Fruit fly (Drosophila melanogaster) whole organism, embryonic: Measurements from ENCODE around the gene IntS10.

Source experiments
- Ada2b ChIP-seq: fragments of 200-800 bp; sonication (Bioruptor generic); IDR thresholded peaks from 2 replicates; pipeline ENCODE4 v1.3.6; 2022; ENCODE audit warnings: missing biosample characterization, missing genetic modification characterization
- CG10209 ChIP-seq: fragments of 200-800 bp; sonication (Bioruptor generic); optimal IDR thresholded peaks from 3 replicates; lab custom pipeline; 2017; ENCODE audit warnings: missing biosample characterization, mild to moderate bottlenecking, missing genetic modification characterization, missing genetic modification reagents
- CG10267 ChIP-seq: fragments of 200-800 bp; sonication (Bioruptor generic); optimal IDR thresholded peaks from 2 replicates; lab custom pipeline; 2018; ENCODE audit warnings: missing biosample characterization, mild to moderate bottlenecking, missing genetic modification characterization, moderate library complexity
- CG10565 ChIP-seq: fragments of 200-800 bp; sonication (Bioruptor generic); optimal IDR thresholded peaks from 3 replicates; lab custom pipeline; 2016; ENCODE audit warnings: missing biosample characterization, mild to moderate bottlenecking, missing genetic modification characterization
- CG10654 ChIP-seq: fragments of 200-800 bp; sonication (Bioruptor generic); optimal IDR thresholded peaks from 2 replicates; lab custom pipeline; 2016; ENCODE audit warnings: missing biosample characterization, missing genetic modification characterization
- CG12942 ChIP-seq: fragments of 200-800 bp; sonication (Bioruptor generic); optimal IDR thresholded peaks from 3 replicates; lab custom pipeline; 2016; ENCODE audit warnings: missing biosample characterization, missing genetic modification characterization
- CG13296 ChIP-seq: fragments of 200-800 bp; sonication (Bioruptor generic); optimal IDR thresholded peaks from 3 replicates; lab custom pipeline; 2018; ENCODE audit warnings: missing biosample characterization, mild to moderate bottlenecking, missing genetic modification characterization
- CG17359 ChIP-seq: fragments of 200-800 bp; sonication (Bioruptor generic); optimal IDR thresholded peaks from 3 replicates; lab custom pipeline; 2018; ENCODE audit warnings: missing biosample characterization, mild to moderate bottlenecking, missing genetic modification characterization, moderate library complexity
- CG17385 ChIP-seq: fragments of 200-800 bp; sonication (Bioruptor generic); optimal IDR thresholded peaks from 3 replicates; lab custom pipeline; 2018; ENCODE audit warnings: missing biosample characterization, mild to moderate bottlenecking, missing genetic modification characterization
- CG1792 ChIP-seq: fragments of 200-800 bp; sonication (Bioruptor generic); optimal IDR thresholded peaks from 2 replicates; lab custom pipeline; 2016; ENCODE audit warnings: missing biosample characterization, missing genetic modification characterization
- CG18011 ChIP-seq: fragments of 200-800 bp; sonication (Bioruptor generic); optimal IDR thresholded peaks from 2 replicates; lab custom pipeline; 2017; ENCODE audit warnings: missing biosample characterization, missing genetic modification characterization, mild to moderate bottlenecking, moderate library complexity, missing genotype
- CG2116 ChIP-seq: fragments of 200-800 bp; sonication (Bioruptor generic); optimal IDR thresholded peaks from 3 replicates; lab custom pipeline; 2018; ENCODE audit warnings: missing biosample characterization, mild to moderate bottlenecking, missing genetic modification characterization
- CG30403 ChIP-seq: fragments of 200-800 bp; sonication (Bioruptor generic); optimal IDR thresholded peaks from 3 replicates; lab custom pipeline; 2016; ENCODE audit warnings: missing biosample characterization, missing genetic modification characterization
- CG34376 ChIP-seq: fragments of 200-800 bp; sonication (Bioruptor generic); optimal IDR thresholded peaks from 2 replicates; lab custom pipeline; 2018; ENCODE audit warnings: missing biosample characterization, mild to moderate bottlenecking, missing genetic modification characterization
- CG3847 ChIP-seq: fragments of 200-800 bp; sonication (Bioruptor generic); IDR thresholded peaks from 2 replicates; pipeline ENCODE4 v1.3.6; 2022; ENCODE audit warnings: missing biosample characterization, missing genetic modification characterization
- CG4617 ChIP-seq: fragments of 200-800 bp; sonication (Bioruptor generic); optimal IDR thresholded peaks from 3 replicates; lab custom pipeline; 2016; ENCODE audit warnings: missing biosample characterization, missing genetic modification characterization, borderline replicate concordance
- CG7357 ChIP-seq: fragments of 200-800 bp; sonication (Bioruptor generic); IDR thresholded peaks from 3 replicates; pipeline ENCODE4 v1.3.6; 2022; ENCODE audit warnings: missing biosample characterization, missing genetic modification characterization
- CG8765 ChIP-seq: fragments of 200-800 bp; sonication (Bioruptor generic); IDR thresholded peaks from 2 replicates; pipeline ENCODE4 v1.3.6; 2022; ENCODE audit warnings: missing biosample characterization, missing genetic modification characterization
- CG9215 ChIP-seq: fragments of 200-800 bp; sonication (Bioruptor generic); IDR thresholded peaks from 2 replicates; pipeline ENCODE4 v1.3.6; 2022; ENCODE audit warnings: missing biosample characterization, missing genetic modification characterization
- CG9932 ChIP-seq: fragments of 200-800 bp; sonication (Bioruptor generic); IDR thresholded peaks from 2 replicates; pipeline ENCODE4 v1.3.6; 2022; ENCODE audit warnings: missing biosample characterization, missing genetic modification characterization
- Fer1 ChIP-seq: fragments of 200-800 bp; sonication (Bioruptor generic); optimal IDR thresholded peaks from 2 replicates; lab custom pipeline; 2017; ENCODE audit warnings: missing biosample characterization, mild to moderate bottlenecking, missing genetic modification characterization
- Fer3 ChIP-seq: fragments of 200-800 bp; sonication (Bioruptor generic); optimal IDR thresholded peaks from 2 replicates; lab custom pipeline; 2018; ENCODE audit warnings: missing biosample characterization, mild to moderate bottlenecking, missing genetic modification characterization, moderate library complexity
- GATAe ChIP-seq: fragments of 200-800 bp; sonication (Bioruptor generic); conservative IDR thresholded peaks from 2 replicates; pipeline ENCODE4 v1.3.6; 2022; ENCODE audit warnings: missing biosample characterization, missing genetic modification characterization
- Hmr ChIP-seq: fragments of 200-800 bp; sonication (Bioruptor generic); optimal IDR thresholded peaks from 3 replicates; lab custom pipeline; 2017; ENCODE audit warnings: mild to moderate bottlenecking, missing biosample characterization, missing genetic modification reagents, missing genetic modification characterization
- Mad ChIP-seq: fragments of 200-800 bp; sonication (Bioruptor generic); optimal IDR thresholded peaks from 2 replicates; lab custom pipeline; 2016; ENCODE audit warnings: missing biosample characterization, missing genetic modification characterization
- Med ChIP-seq: fragments of 200-800 bp; sonication (Bioruptor generic); peaks from one replicate; lab custom pipeline; 2016; ENCODE audit warnings: missing biosample characterization, missing genetic modification characterization, mild to moderate bottlenecking, inconsistent platforms, moderate library complexity
- Nf-YB ChIP-seq: fragments of 200-800 bp; sonication (Bioruptor generic); optimal IDR thresholded peaks from 3 replicates; lab custom pipeline; 2019; ENCODE audit warnings: missing biosample characterization, mild to moderate bottlenecking, missing genetic modification characterization, moderate library complexity
- Pdp1 ChIP-seq, 2 experiments: fragments of 200-800 bp; sonication (Bioruptor generic); optimal IDR thresholded peaks; 3 replicates each; lab custom pipeline; 2016; ENCODE audit warnings: missing biosample characterization in 2 of 2, missing genetic modification characterization in 2 of 2, mild to moderate bottlenecking in 1 of 2, moderate library complexity in 1 of 2
- Sox100B ChIP-seq: fragments of 200-800 bp; sonication (Bioruptor generic); optimal IDR thresholded peaks from 3 replicates; lab custom pipeline; 2018; ENCODE audit warnings: missing biosample characterization, mild to moderate bottlenecking, missing genetic modification characterization
- Sry-δ ChIP-seq: fragments of 200-800 bp; sonication (Bioruptor generic); optimal IDR thresholded peaks from 2 replicates; lab custom pipeline; 2016; ENCODE audit warnings: missing biosample characterization, missing genetic modification characterization
- br ChIP-seq: fragments of >200 bp; optimal IDR thresholded peaks from 2 replicates; lab custom pipeline; 2017
- btn ChIP-seq: fragments of 200-800 bp; sonication (Bioruptor generic); optimal IDR thresholded peaks from 2 replicates; lab custom pipeline; 2016; ENCODE audit warnings: missing biosample characterization, missing genetic modification characterization
- dimm ChIP-seq: fragments of 200-800 bp; sonication (Bioruptor generic); IDR thresholded peaks from 2 replicates; pipeline ENCODE4 v1.3.6; 2022; ENCODE audit warnings: missing biosample characterization, missing genetic modification characterization
- dmrt11E ChIP-seq: fragments of 200-800 bp; sonication (Bioruptor generic); optimal IDR thresholded peaks from 3 replicates; lab custom pipeline; 2018; ENCODE audit warnings: missing biosample characterization, mild to moderate bottlenecking, missing genetic modification characterization, moderate library complexity
- exex ChIP-seq: fragments of 200-800 bp; sonication (Bioruptor generic); optimal IDR thresholded peaks from 4 replicates; lab custom pipeline; 2018; ENCODE audit warnings: missing biosample characterization, mild to moderate bottlenecking, missing genetic modification characterization, moderate library complexity
- grau ChIP-seq: fragments of 200-800 bp; optimal IDR thresholded peaks from 3 replicates; lab custom pipeline; 2019; ENCODE audit warnings: missing biosample characterization, mild to moderate bottlenecking, missing genetic modification characterization, moderate library complexity
- gro ChIP-seq: fragments of 200-800 bp; sonication (Bioruptor generic); optimal IDR thresholded peaks from 2 replicates; lab custom pipeline; 2016; ENCODE audit warnings: missing biosample characterization, missing genetic modification characterization
- her ChIP-seq: fragments of 200-800 bp; sonication (Bioruptor generic); optimal IDR thresholded peaks from 2 replicates; lab custom pipeline; 2016; ENCODE audit warnings: missing biosample characterization, missing genetic modification characterization
- mirr ChIP-seq: fragments of 200-800 bp; sonication (Bioruptor generic); optimal IDR thresholded peaks from 3 replicates; lab custom pipeline; 2018; ENCODE audit warnings: missing biosample characterization, mild to moderate bottlenecking, missing genetic modification characterization
- pan ChIP-seq, 4 experiments: fragments of >200 bp in 3 of 4; fragments of 200-800 bp in 1 of 4; sonication (Bioruptor generic) in 1 of 4; optimal IDR thresholded peaks in 3 of 4; IDR thresholded peaks in 1 of 4; 2 replicates each; pipeline versions ENCODE4 v1.3.6 to Lab custom; 2017 to 2022; ENCODE audit warnings: missing biosample characterization in 2 of 4, missing genetic modification characterization in 2 of 4, mixed read lengths in 1 of 4
- ranshi ChIP-seq: fragments of 200-800 bp; sonication (Bioruptor generic); IDR thresholded peaks from 2 replicates; pipeline ENCODE4 v1.3.6; 2022; ENCODE audit warnings: missing biosample characterization, missing genetic modification characterization
- schlank ChIP-seq: fragments of 200-800 bp; sonication (Bioruptor generic); optimal IDR thresholded peaks from 2 replicates; lab custom pipeline; 2018; ENCODE audit warnings: missing biosample characterization, mild to moderate bottlenecking, missing genetic modification characterization
- sd ChIP-seq: fragments of 200-800 bp; sonication (Bioruptor generic); optimal IDR thresholded peaks from 3 replicates; lab custom pipeline; 2018; ENCODE audit warnings: missing biosample characterization, mild to moderate bottlenecking, missing genetic modification characterization, moderate library complexity
- sens ChIP-seq: fragments of 200-800 bp; sonication (Bioruptor generic); peaks from one replicate; lab custom pipeline; 2016; ENCODE audit warnings: missing biosample characterization, missing genetic modification characterization
- seq ChIP-seq: fragments of 200-800 bp; sonication (Bioruptor generic); IDR thresholded peaks from 2 replicates; pipeline ENCODE4 v1.3.6; 2022; ENCODE audit warnings: missing biosample characterization, missing genetic modification characterization
- sug ChIP-seq: fragments of 200-800 bp; optimal IDR thresholded peaks from 2 replicates; lab custom pipeline; 2019; ENCODE audit warnings: missing biosample characterization, mild to moderate bottlenecking, missing genetic modification characterization, moderate library complexity
- tgo ChIP-seq: fragments of 200-800 bp; sonication (Bioruptor generic); IDR thresholded peaks from 3 replicates; pipeline ENCODE4 v1.3.6; 2022; ENCODE audit warnings: missing biosample characterization, missing genetic modification characterization
- usp ChIP-seq: fragments of >200 bp; optimal IDR thresholded peaks from 2 replicates; lab custom pipeline; 2017; ENCODE audit warnings: missing biosample characterization, missing genetic modification characterization

The IntS10 gene

DNA sequence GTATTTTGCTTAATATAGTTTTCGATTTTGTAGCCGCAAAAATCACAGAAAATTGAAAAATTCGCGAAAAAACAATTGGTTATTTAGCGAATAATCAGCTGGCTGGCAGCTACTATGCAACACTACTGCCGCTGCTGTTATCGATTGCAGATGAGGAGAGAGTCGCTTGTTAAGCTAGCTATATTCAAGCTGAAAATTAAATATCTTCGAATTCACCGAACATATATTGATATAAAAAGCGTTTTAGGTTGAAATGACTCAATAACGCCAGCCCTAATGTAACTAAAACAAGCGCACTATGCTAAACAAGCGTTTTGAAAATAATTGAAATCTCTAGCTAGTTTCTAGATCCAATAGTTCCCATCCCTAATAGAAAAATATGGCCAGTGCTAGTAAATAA, at the start of gene IntS10, which contains the start of the genes CG32264 and ntc (continued):
- TF ChIP-seq Sry-δ (GFP tag; lab: Kevin White, UChicago), result peak; percentile 91
- peak; percentile 86 for TF ChIP-seq CG4617 (GFP tag; lab: Kevin White, UChicago)
- peak; percentile 49 for TF ChIP-seq CG18011 (GFP tag; lab: Kevin White, UChicago)
- peak; percentile 73 for TF ChIP-seq CG12942 (GFP tag; lab: Kevin White, UChicago)
- no peak for TF ChIP-seq Ada2b
- peak; percentile 87 for TF ChIP-seq CG2116 (GFP tag; lab: Kevin White, UChicago)
- TF ChIP-seq Hmr (GFP tag; lab: Kevin White, UChicago), result peak; percentile 70
- TF ChIP-seq CG8765, result no peak
- peak; percentile 75 for TF ChIP-seq her (GFP tag; lab: Kevin White, UChicago)
- peak; percentile 97 for TF ChIP-seq Med (GFP tag; lab: Kevin White, UChicago)
- TF ChIP-seq CG9215 (GFP tag; lab: Robert Waterston, UW), result peak; percentile 55
- no peak for TF ChIP-seq CG10565 (GFP tag; lab: Kevin White, UChicago)
- TF ChIP-seq Sox100B, result peak; percentile 53
- peak; percentile 10 for TF ChIP-seq schlank (tag; lab: Kevin White, UChicago)
- peak; percentile 76 for TF ChIP-seq Pdp1 (GFP tag; optimal IDR thresholded peaks at IDR 0.05; lab: Kevin White, UChicago)
- no peak for TF ChIP-seq GATAe (GFP tag; lab: Robert Waterston, UW)
- TF ChIP-seq CG30403, result peak; percentile 86
- peak; percentile 77 for TF ChIP-seq Mad (GFP tag; lab: Kevin White, UChicago)
- TF ChIP-seq CG10209 (GFP tag; lab: Kevin White, UChicago), result peak; percentile 56
- TF ChIP-seq btn (GFP tag; lab: Kevin White, UChicago), result no peak
- peak; percentile 23 for TF ChIP-seq CG1792
- peak; percentile 45 for TF ChIP-seq CG17359
- TF ChIP-seq seq (GFP tag; lab: Robert Waterston, UW), result no peak
- TF ChIP-seq Fer1 (GFP tag; lab: Kevin White, UChicago), result peak; percentile 72
- no peak for TF ChIP-seq br (lab: Kevin White, UChicago)
- peak; percentile 67 for TF ChIP-seq CG13296 (GFP tag; lab: Kevin White, UChicago)
- peak; percentile 62 for TF ChIP-seq CG10654 (GFP tag; lab: Kevin White, UChicago)

DNA sequence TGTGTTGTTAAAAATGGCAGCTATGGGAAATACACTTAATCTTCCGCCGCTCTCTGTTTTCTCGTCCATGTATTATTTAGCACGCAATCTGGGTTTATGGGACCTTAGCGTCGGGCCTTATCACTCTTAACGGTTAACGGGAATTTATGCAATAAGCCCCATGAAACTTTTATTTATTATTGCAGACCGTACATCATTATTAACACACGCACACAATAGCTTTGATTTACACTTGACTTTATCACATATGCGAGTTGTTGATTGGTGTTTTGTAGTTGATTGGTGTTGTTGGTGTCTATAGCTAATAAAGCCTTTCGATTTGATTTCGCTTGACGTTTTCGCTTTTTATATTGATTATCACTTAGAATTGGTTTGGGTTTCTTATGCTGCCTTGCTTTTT, 47.9 kb upstream of the IntS10 start:
- TF ChIP-seq mirr (GFP tag; lab: Kevin White, UChicago), result peak; percentile 49
- TF ChIP-seq gro (GFP tag; lab: Kevin White, UChicago), result no peak
- no peak for TF ChIP-seq usp (GFP tag; lab: Kevin White, UChicago)
- TF ChIP-seq Pdp1 (GFP tag; optimal IDR thresholded peaks at IDR 0.05; lab: Kevin White, UChicago), result peak in 1 of 2 experiments; percentile 55
- TF ChIP-seq sug (tag; lab: Kevin White, UChicago), result peak; percentile 41
- no peak for TF ChIP-seq CG10267
- TF ChIP-seq Nf-YB (GFP tag; lab: Kevin White, UChicago), result peak; percentile 2
- peak; percentile 88 for TF ChIP-seq exex (tag; lab: Kevin White, UChicago)
- peak; percentile 18 for TF ChIP-seq CG34376 (GFP tag; lab: Kevin White, UChicago)
- TF ChIP-seq sd, result peak; percentile 8
- TF ChIP-seq sens (GFP tag; lab: Kevin White, UChicago), result peak; percentile 35

DNA sequence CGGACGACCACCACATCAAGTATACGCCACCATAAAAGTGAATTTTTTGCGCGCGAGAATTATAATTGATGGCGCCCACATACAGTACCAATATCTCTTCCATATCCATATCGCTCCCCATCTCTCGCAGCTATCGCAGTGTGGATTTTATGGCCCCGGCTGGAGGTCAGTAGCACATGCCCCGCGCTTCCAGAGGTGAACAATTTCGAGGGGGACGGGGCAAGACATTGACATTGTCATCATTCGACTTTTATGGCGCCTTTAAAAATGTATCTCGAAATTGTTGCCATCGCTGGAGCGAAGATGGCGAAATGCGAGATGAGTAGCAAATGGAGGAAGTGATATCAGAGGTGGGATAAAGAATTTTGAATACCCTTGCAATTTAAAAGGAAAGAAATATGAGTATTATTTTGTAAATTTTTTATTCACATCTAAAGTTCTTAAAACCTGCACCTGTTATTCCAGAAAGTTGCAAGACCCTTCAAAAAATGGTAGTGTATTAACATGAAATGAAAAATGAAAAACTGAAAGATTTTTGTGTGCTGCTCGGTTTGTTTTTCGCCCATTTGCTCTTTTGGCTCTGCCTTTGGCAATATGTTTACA, 46.0 kb upstream of the IntS10 start:
- 0 out of 2 replicates have a peak, but pooled peaks have one; percentile 16 for TF ChIP-seq CG3847
- no peak for TF ChIP-seq dimm
- peak; percentile 62 for TF ChIP-seq grau (tag; lab: Kevin White, UChicago)
- TF ChIP-seq Fer3, result peak; percentile 11
- TF ChIP-seq CG7357, result 0 out of 3 replicates have a peak, but pooled peaks have one; percentile 18
- no peak for TF ChIP-seq pan (optimal IDR thresholded peaks at IDR 0.05; lab: Kevin White, UChicago)
- peak in 1 of 2 experiments; percentile 65 for TF ChIP-seq pan (GFP tag; optimal IDR thresholded peaks at IDR 0.05 in 1 of 2, IDR thresholded peaks at IDR 0.05 in 1 of 2)
- TF ChIP-seq ranshi, result peak; percentile 63; the same call in 1 of the 2 replicates
- TF ChIP-seq CG17385, result peak; percentile 19
- TF ChIP-seq tgo (GFP tag; lab: Robert Waterston, UW), result peak; percentile 31; the same call in 1 of the 3 replicates
- peak; percentile 15 for TF ChIP-seq Nf-YB (GFP tag; lab: Kevin White, UChicago)
- TF ChIP-seq dmrt11E (tag; lab: Kevin White, UChicago), result no peak
- TF ChIP-seq gro (GFP tag; lab: Kevin White, UChicago), result peak; percentile 55
- peak; percentile 74 for TF ChIP-seq CG9932 (GFP tag; lab: Robert Waterston, UW)
